Worm (Caenorhabditis elegans) whole organism, L4/young adult: ENCODE measurements around the gene F08F1.9.

Source experiments
- W03F9.2 ChIP-seq: fragments of 150-350 bp; optimal IDR thresholded peaks from 2 replicates; lab custom pipeline; 2014; ENCODE audit warnings: missing biosample characterization, missing genetic modification characterization
- dao-5 ChIP-seq: sonication (generic microtip); optimal IDR thresholded peaks from 2 replicates; lab custom pipeline; 2016; ENCODE audit warnings: missing genotype, missing genetic modification characterization, moderate library complexity, missing compliant biosample characterization
- him-1 ChIP-seq: sonication (generic microtip); optimal IDR thresholded peaks from 2 replicates; lab custom pipeline; 2016; ENCODE audit warnings: missing genotype, missing genetic modification reagents, missing genetic modification characterization, missing compliant biosample characterization

DNA sequence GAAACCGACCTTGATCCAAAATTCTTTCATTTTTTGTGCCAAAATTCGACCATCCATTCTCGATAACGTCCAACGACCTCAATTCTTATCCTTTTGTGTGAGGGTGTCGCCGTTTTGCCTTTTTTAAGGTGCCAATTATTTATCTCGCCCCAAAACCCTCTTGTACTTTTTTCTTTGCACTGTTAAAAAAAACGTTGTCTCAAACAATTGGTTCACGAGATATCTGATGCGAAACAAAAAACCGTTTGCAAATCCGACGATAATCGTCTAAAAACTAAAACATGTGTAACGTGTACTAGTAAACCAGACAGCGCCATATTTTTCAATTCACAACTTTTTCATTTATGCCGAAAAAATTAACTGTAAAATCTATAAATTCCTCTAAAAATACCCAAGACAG, 46.7 kb upstream of the F08F1.9 start, which contains the start of gene F16F9.3:
- TF ChIP-seq dao-5 (no peak), him-1 (tag; lab: Kevin White, UChicago) (no peak), W03F9.2 (tag; lab: Kevin White, UChicago) (no peak)
